Worm (Caenorhabditis elegans): ENCODE data around the gene T07E3.3.

Gene T07E3.3

DNA sequence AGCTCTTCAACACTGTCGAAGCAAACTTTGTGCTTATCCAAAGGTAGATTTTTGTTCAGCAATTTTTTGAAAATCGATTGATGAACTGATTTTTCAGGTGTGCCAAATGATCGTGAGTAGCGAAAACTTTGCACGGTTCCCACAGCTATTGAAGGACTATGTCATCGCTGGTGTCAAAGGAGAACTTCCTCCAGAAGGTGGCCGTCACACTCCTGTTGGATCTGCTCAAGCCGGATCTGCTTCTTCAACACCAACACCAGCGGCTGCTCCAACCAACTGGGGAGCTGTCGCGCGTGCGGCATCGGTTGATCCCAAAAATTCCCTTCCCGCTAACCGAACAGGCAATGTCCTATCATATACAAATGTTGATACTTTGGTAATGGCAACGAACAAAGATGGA, 49.7 kb downstream of the T07E3.3 start:
- TF ChIP-seq ets-7 (tag; optimal IDR thresholded peaks at IDR 0.05) (no peak), aly-1 (tag; optimal IDR thresholded peaks at IDR 0.05) (no peak), flt-1 (GFP tag; IDR thresholded peaks at IDR 0.05) (no peak), ceh-36 (tag; optimal IDR thresholded peaks at IDR 0.05) (no peak), pes-1 (GFP tag; IDR thresholded peaks at IDR 0.05) (no peak), hmbx-1 (tag; optimal IDR thresholded peaks at IDR 0.05) (no peak), hnd-1 (tag; optimal IDR thresholded peaks at IDR 0.05) (no peak), tbx-11 (GFP tag; IDR thresholded peaks at IDR 0.05) (no peak), scrt-1 (GFP tag; IDR thresholded peaks at IDR 0.05) (no peak), B0310.2 (tag; optimal IDR thresholded peaks at IDR 0.05) (no peak), F13C5.2 (tag; optimal IDR thresholded peaks at IDR 0.05) (no peak), hmg-4 (GFP tag; optimal IDR thresholded peaks at IDR 0.05) (no peak), sea-1 (GFP tag; conservative IDR thresholded peaks at IDR 0.05) (no peak)

DNA sequence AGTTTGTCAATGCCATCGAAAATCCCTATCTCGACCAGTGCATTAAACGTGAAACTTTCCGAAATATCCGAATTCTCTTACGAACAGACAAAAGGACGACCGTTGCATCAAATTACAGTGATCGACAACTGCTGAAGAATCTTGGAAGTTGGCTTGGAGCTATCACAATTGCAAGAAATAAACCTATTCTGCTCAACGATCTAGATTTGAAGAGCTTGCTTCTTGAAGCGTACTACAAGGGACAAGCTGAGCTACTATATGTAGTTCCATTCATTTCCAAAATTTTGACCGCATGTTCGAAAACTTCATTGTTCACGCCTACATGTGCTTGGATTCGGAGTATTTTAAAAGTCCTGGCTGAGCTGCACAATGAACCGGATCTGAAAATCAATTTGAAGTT, 50.3 kb downstream of the T07E3.3 start:
- TF ChIP-seq pes-1 (GFP tag; IDR thresholded peaks at IDR 0.05) (no peak), tra-4 (tag; optimal IDR thresholded peaks at IDR 0.05) (no peak), ceh-36 (tag; optimal IDR thresholded peaks at IDR 0.05) (no peak), hnd-1 (tag; optimal IDR thresholded peaks at IDR 0.05) (no peak), F13C5.2 (tag; optimal IDR thresholded peaks at IDR 0.05) (no peak), hmbx-1 (tag; optimal IDR thresholded peaks at IDR 0.05) (no peak)
